Comparison of ENCODE assay signal across 1 fruit fly cellular context in genomic region chr3R:7913139-7913538, dm6.
TF ChIP-seq lines count a peak whose summit lies in the region.

TSS of gene Rfk (minus strand) at chr3R:7913290.

TF ChIP-seq in whole organism, embryonic, 481 proteins besides CTCF, POLR2A, EP300 and RAD21 (continued from another document):
- no peak for TF ChIP-seq CG12104 (GFP tag; optimal IDR thresholded peaks at IDR 0.05; lab: Kevin White, UChicago)
- TF ChIP-seq Mrtf (GFP tag; IDR thresholded peaks at IDR 0.05; lab: Robert Waterston, UW): no peak
- TF ChIP-seq CG2120 (GFP tag; optimal IDR thresholded peaks at IDR 0.05; lab: Kevin White, UChicago): peak; percentile 57
- TF ChIP-seq sens (GFP tag; lab: Kevin White, UChicago): no peak
- TF ChIP-seq CG5953 (GFP tag; IDR thresholded peaks at IDR 0.05; lab: Robert Waterston, UW): no peak
- TF ChIP-seq Kr (GFP tag; optimal IDR thresholded peaks at IDR 0.05; lab: Kevin White, UChicago): no peak
- no peak for TF ChIP-seq repo (GFP tag; optimal IDR thresholded peaks at IDR 0.05; lab: Kevin White, UChicago)
- TF ChIP-seq nerfin-2 (GFP tag; IDR thresholded peaks at IDR 0.05; lab: Robert Waterston, UW; ENCODE audit: partially characterized antibody): no peak
- no peak for TF ChIP-seq zfh1 (GFP tag; IDR thresholded peaks at IDR 0.05; lab: Robert Waterston, UW)
- TF ChIP-seq sim (GFP tag; IDR thresholded peaks at IDR 0.05; lab: Robert Waterston, UW): no peak
- peak; percentile 32 for TF ChIP-seq CG17829 (tag; optimal IDR thresholded peaks at IDR 0.05; lab: Kevin White, UChicago)
- TF ChIP-seq grau (tag; optimal IDR thresholded peaks at IDR 0.05; lab: Kevin White, UChicago): peak; percentile 37
- no peak for TF ChIP-seq CG11504 (tag; optimal IDR thresholded peaks at IDR 0.05; lab: Kevin White, UChicago)
- no peak for TF ChIP-seq CG33557 (GFP tag; optimal IDR thresholded peaks at IDR 0.05; lab: Kevin White, UChicago)
- no peak for TF ChIP-seq tio (GFP tag; optimal IDR thresholded peaks at IDR 0.05; lab: Kevin White, UChicago)
- peak; percentile 61 for TF ChIP-seq stwl (tag; optimal IDR thresholded peaks at IDR 0.05; lab: Kevin White, UChicago)
- no peak for TF ChIP-seq Nf-YB (GFP tag; optimal IDR thresholded peaks at IDR 0.05; lab: Kevin White, UChicago)
- TF ChIP-seq Trl (optimal IDR thresholded peaks at IDR 0.05; lab: Kevin White, UChicago): no peak
- TF ChIP-seq Trl (GFP tag; optimal IDR thresholded peaks at IDR 0.05; lab: Kevin White, UChicago): peak; percentile 19
- TF ChIP-seq Tbp (GFP tag; optimal IDR thresholded peaks at IDR 0.05; lab: Kevin White, UChicago): no peak
- TF ChIP-seq CG2712 (tag; optimal IDR thresholded peaks at IDR 0.05; lab: Kevin White, UChicago): peak; percentile 44
- TF ChIP-seq H2.0 (GFP tag; IDR thresholded peaks at IDR 0.05; lab: Robert Waterston, UW): no peak
- no peak for TF ChIP-seq ems (GFP tag; optimal IDR thresholded peaks at IDR 0.05; lab: Kevin White, UChicago)
- no peak for TF ChIP-seq chm (GFP tag; IDR thresholded peaks at IDR 0.05; lab: Robert Waterston, UW)
- TF ChIP-seq emc (GFP tag; optimal IDR thresholded peaks at IDR 0.05; lab: Kevin White, UChicago): no peak
- TF ChIP-seq grn (GFP tag; optimal IDR thresholded peaks at IDR 0.05; lab: Kevin White, UChicago): no peak
- peak; percentile 25 for TF ChIP-seq CG13296 (GFP tag; optimal IDR thresholded peaks at IDR 0.05; lab: Kevin White, UChicago)
- TF ChIP-seq h (optimal IDR thresholded peaks at IDR 0.05; lab: Kevin White, UChicago): no peak
- TF ChIP-seq ewg (GFP tag; optimal IDR thresholded peaks at IDR 0.05; lab: Kevin White, UChicago): no peak
- no peak for TF ChIP-seq CG10565 (GFP tag; optimal IDR thresholded peaks at IDR 0.05; lab: Kevin White, UChicago)
- no peak for TF ChIP-seq Dfd (GFP tag; optimal IDR thresholded peaks at IDR 0.05; lab: Kevin White, UChicago)
- TF ChIP-seq CG16815 (GFP tag; optimal IDR thresholded peaks at IDR 0.05; lab: Kevin White, UChicago): no peak
- TF ChIP-seq Lhr (GFP tag; optimal IDR thresholded peaks at IDR 0.05; lab: Kevin White, UChicago): no peak
- TF ChIP-seq CG4404 (GFP tag; IDR thresholded peaks at IDR 0.05; lab: Robert Waterston, UW): no peak
- no peak for TF ChIP-seq ac (GFP tag; optimal IDR thresholded peaks at IDR 0.05; lab: Kevin White, UChicago)
- TF ChIP-seq ro (GFP tag; IDR thresholded peaks at IDR 0.05; lab: Robert Waterston, UW): no peak
- no peak for TF ChIP-seq zen2 (GFP tag; IDR thresholded peaks at IDR 0.05; lab: Robert Waterston, UW; ENCODE audit: partially characterized antibody)
- TF ChIP-seq CG3407 (GFP tag; optimal IDR thresholded peaks at IDR 0.05; lab: Kevin White, UChicago): no peak
- TF ChIP-seq CG10431 (GFP tag; optimal IDR thresholded peaks at IDR 0.05; lab: Kevin White, UChicago): no peak
- TF ChIP-seq al (GFP tag; IDR thresholded peaks at IDR 0.05; lab: Robert Waterston, UW): no peak
- 0 out of 3 replicates have a peak, but pooled peaks have one; percentile 15 for TF ChIP-seq CG6791 (GFP tag; IDR thresholded peaks at IDR 0.05; lab: Robert Waterston, UW; ENCODE audit: partially characterized antibody)
- no peak for TF ChIP-seq CG8290 (GFP tag; optimal IDR thresholded peaks at IDR 0.05; lab: Kevin White, UChicago)
- no peak for TF ChIP-seq CG8290 (tag; optimal IDR thresholded peaks at IDR 0.05; lab: Kevin White, UChicago)
- TF ChIP-seq lola (GFP tag; optimal IDR thresholded peaks at IDR 0.05; lab: Kevin White, UChicago): no peak
- no peak for TF ChIP-seq kah (GFP tag; optimal IDR thresholded peaks at IDR 0.05; lab: Kevin White, UChicago)
- no peak for TF ChIP-seq sqz (GFP tag; optimal IDR thresholded peaks at IDR 0.05; lab: Kevin White, UChicago)
- TF ChIP-seq ash1 (GFP tag; optimal IDR thresholded peaks at IDR 0.05; lab: Kevin White, UChicago): no peak
- no peak for TF ChIP-seq CG12236 (GFP tag; optimal IDR thresholded peaks at IDR 0.05; lab: Kevin White, UChicago)
- TF ChIP-seq Bteb2 (GFP tag; optimal IDR thresholded peaks at IDR 0.05; lab: Kevin White, UChicago): peak; percentile 36
- TF ChIP-seq CG7963 (GFP tag; IDR thresholded peaks at IDR 0.05; lab: Robert Waterston, UW; ENCODE audit: partially characterized antibody): no peak
- no peak for TF ChIP-seq aop (GFP tag; IDR thresholded peaks at IDR 0.05; lab: Robert Waterston, UW)
- TF ChIP-seq tll (GFP tag; optimal IDR thresholded peaks at IDR 0.05; lab: Kevin White, UChicago): no peak
- no peak for TF ChIP-seq Drgx (GFP tag; IDR thresholded peaks at IDR 0.05; lab: Robert Waterston, UW)
- TF ChIP-seq Atf3 (GFP tag; optimal IDR thresholded peaks at IDR 0.05; lab: Kevin White, UChicago): no peak
- TF ChIP-seq usp (GFP tag; optimal IDR thresholded peaks at IDR 0.05; lab: Kevin White, UChicago): no peak
- peak; percentile 36 for TF ChIP-seq CG12659 (GFP tag; optimal IDR thresholded peaks at IDR 0.05; lab: Kevin White, UChicago)
- no peak for TF ChIP-seq YL-1 (GFP tag; optimal IDR thresholded peaks at IDR 0.05; lab: Kevin White, UChicago)
- TF ChIP-seq slbo (GFP tag; IDR thresholded peaks at IDR 0.05; lab: Robert Waterston, UW): peak; percentile 21; the same call in 1 of the 2 replicates
- no peak for TF ChIP-seq lab (GFP tag; optimal IDR thresholded peaks at IDR 0.05; lab: Kevin White, UChicago)
- no peak for TF ChIP-seq CG6854 (GFP tag; optimal IDR thresholded peaks at IDR 0.05; lab: Kevin White, UChicago)
- TF ChIP-seq CG34224 (GFP tag; IDR thresholded peaks at IDR 0.05; lab: Robert Waterston, UW; ENCODE audit: partially characterized antibody): no peak
- no peak for TF ChIP-seq schlank (tag; optimal IDR thresholded peaks at IDR 0.05; lab: Kevin White, UChicago)
- TF ChIP-seq CG18764 (GFP tag; optimal IDR thresholded peaks at IDR 0.05; lab: Kevin White, UChicago): no peak
- no peak for TF ChIP-seq jumu (GFP tag; optimal IDR thresholded peaks at IDR 0.05; lab: Kevin White, UChicago)
- TF ChIP-seq HHEX (GFP tag; optimal IDR thresholded peaks at IDR 0.05; lab: Kevin White, UChicago): no peak
- peak; percentile 26 for TF ChIP-seq CG17359 (tag; optimal IDR thresholded peaks at IDR 0.05; lab: Kevin White, UChicago)
- peak; percentile 33; the same call in 1 of the 3 replicates for TF ChIP-seq CG16813 (GFP tag; IDR thresholded peaks at IDR 0.05; lab: Robert Waterston, UW; ENCODE audit: partially characterized antibody)
- TF ChIP-seq gsb-n (tag; optimal IDR thresholded peaks at IDR 0.05; lab: Kevin White, UChicago): no peak
- no peak for TF ChIP-seq CG11695 (GFP tag; IDR thresholded peaks at IDR 0.05; lab: Robert Waterston, UW)
- peak; percentile 25 for TF ChIP-seq Hr3 (GFP tag; optimal IDR thresholded peaks at IDR 0.05; lab: Kevin White, UChicago)
- TF ChIP-seq otp (GFP tag; IDR thresholded peaks at IDR 0.05; lab: Robert Waterston, UW): no peak
- TF ChIP-seq CG7357 (GFP tag; IDR thresholded peaks at IDR 0.05; lab: Robert Waterston, UW): no peak
- no peak for TF ChIP-seq tx (GFP tag; optimal IDR thresholded peaks at IDR 0.05; lab: Kevin White, UChicago)
- TF ChIP-seq lov (optimal IDR thresholded peaks at IDR 0.05; lab: Kevin White, UChicago): no peak
- TF ChIP-seq lov (GFP tag; IDR thresholded peaks at IDR 0.05; lab: Robert Waterston, UW): no peak
- TF ChIP-seq rib (GFP tag; IDR thresholded peaks at IDR 0.05; lab: Robert Waterston, UW): no peak
- TF ChIP-seq chn (GFP tag; optimal IDR thresholded peaks at IDR 0.05; lab: Kevin White, UChicago): no peak
- TF ChIP-seq CG10366 (GFP tag; IDR thresholded peaks at IDR 0.05; lab: Robert Waterston, UW): no peak
- TF ChIP-seq CG13624 (GFP tag; optimal IDR thresholded peaks at IDR 0.05; lab: Kevin White, UChicago): no peak
- TF ChIP-seq CG11560 (tag; IDR thresholded peaks at IDR 0.05; lab: Robert Waterston, UW): no peak
- no peak for TF ChIP-seq Eip74EF (GFP tag; optimal IDR thresholded peaks at IDR 0.05; lab: Kevin White, UChicago)
- TF ChIP-seq gsb (GFP tag; IDR thresholded peaks at IDR 0.05; lab: Robert Waterston, UW): no peak
- TF ChIP-seq CG16779 (GFP tag; IDR thresholded peaks at IDR 0.05; lab: Robert Waterston, UW): no peak
- no peak for TF ChIP-seq CG10209 (GFP tag; optimal IDR thresholded peaks at IDR 0.05; lab: Kevin White, UChicago)
- no peak for TF ChIP-seq CG13894 (tag; optimal IDR thresholded peaks at IDR 0.05; lab: Kevin White, UChicago)
- no peak for TF ChIP-seq vnd (GFP tag; IDR thresholded peaks at IDR 0.05; lab: Robert Waterston, UW; ENCODE audit: partially characterized antibody)
- TF ChIP-seq Myb (GFP tag; optimal IDR thresholded peaks at IDR 0.05; lab: Kevin White, UChicago): peak; percentile 33
- TF ChIP-seq pho (GFP tag; optimal IDR thresholded peaks at IDR 0.05; lab: Kevin White, UChicago): no peak
- no peak for TF ChIP-seq CG31388 (GFP tag; optimal IDR thresholded peaks at IDR 0.05; lab: Kevin White, UChicago)
- no peak for TF ChIP-seq chif (GFP tag; optimal IDR thresholded peaks at IDR 0.05; lab: Kevin White, UChicago)
- no peak for TF ChIP-seq CG14014 (GFP tag; IDR thresholded peaks at IDR 0.05; lab: Robert Waterston, UW)
- TF ChIP-seq nau (GFP tag; optimal IDR thresholded peaks at IDR 0.05; lab: Kevin White, UChicago): no peak
- TF ChIP-seq sob (GFP tag; IDR thresholded peaks at IDR 0.05; lab: Robert Waterston, UW): no peak
- no peak for TF ChIP-seq CG8359 (GFP tag; optimal IDR thresholded peaks at IDR 0.05; lab: Kevin White, UChicago; ENCODE audit: borderline replicate concordance)
- TF ChIP-seq Taf1 (GFP tag; IDR thresholded peaks at IDR 0.05; lab: Robert Waterston, UW): no peak
- TF ChIP-seq CG9932 (GFP tag; IDR thresholded peaks at IDR 0.05; lab: Robert Waterston, UW): 0 out of 2 replicates have a peak, but pooled peaks have one; percentile 14
- TF ChIP-seq D19B (GFP tag; optimal IDR thresholded peaks at IDR 0.05; lab: Kevin White, UChicago): no peak
- no peak for TF ChIP-seq CG6272 (GFP tag; IDR thresholded peaks at IDR 0.05; lab: Robert Waterston, UW)
- TF ChIP-seq hb (GFP tag; IDR thresholded peaks at IDR 0.05; lab: Robert Waterston, UW; ENCODE audit: partially characterized antibody): no peak
- peak; percentile 24 for TF ChIP-seq exex (tag; optimal IDR thresholded peaks at IDR 0.05; lab: Kevin White, UChicago)
- no peak for TF ChIP-seq CG2116 (GFP tag; optimal IDR thresholded peaks at IDR 0.05; lab: Kevin White, UChicago)
